Worm (Caenorhabditis elegans) whole organism, L2 larva: Measurements from ENCODE around the gene Y55F3AR.2.

Experiments
- R02D3.7 ChIP-seq: fragments of 150-350 bp; optimal IDR thresholded peaks from 2 replicates; lab custom pipeline; 2014; ENCODE audit warnings: missing biosample characterization, missing genetic modification characterization
- snpc-4 ChIP-seq: fragments of 150-350 bp; optimal IDR thresholded peaks from 2 replicates; lab custom pipeline; 2014; ENCODE audit warnings: missing biosample characterization, missing genetic modification characterization

DNA sequence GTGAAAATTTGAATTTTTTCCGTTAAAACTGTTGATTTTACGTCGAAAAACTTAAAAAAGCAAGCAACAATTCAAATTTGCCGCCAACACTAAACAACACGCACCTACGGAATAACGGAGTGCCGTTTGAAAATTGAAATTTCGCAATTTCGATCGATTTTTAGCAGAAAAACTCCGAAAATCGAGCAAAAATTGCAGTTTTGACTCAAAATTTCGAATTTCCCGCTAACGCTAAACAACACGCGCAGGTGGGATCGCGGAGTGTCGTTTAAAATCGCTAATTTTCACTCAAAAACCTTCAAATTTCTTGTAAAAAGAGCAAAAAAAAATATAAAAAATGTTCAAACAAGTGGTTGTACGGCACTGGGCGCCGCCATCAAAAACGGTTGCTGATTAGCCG is 35.8 kb upstream of the Y55F3AR.2 start:
- TF ChIP-seq R02D3.7 (tag; lab: Kevin White, UChicago): no peak
- no peak for TF ChIP-seq snpc-4 (tag; lab: Kevin White, UChicago)
